Worm (Caenorhabditis elegans) whole organism, midembryonic: Measurements from ENCODE around the gene col-10.

Source experiments
- T22C8.4 ChIP-seq: fragments of 200-800 bp; sonication (Bioruptor generic); IDR thresholded peaks from 2 replicates; pipeline ENCODE4 v1.3.6; 2022; ENCODE audit warnings: missing genetic modification characterization, missing compliant biosample characterization
- cog-1 ChIP-seq: sonication (generic microtip); optimal IDR thresholded peaks from 2 replicates; lab custom pipeline; 2016; ENCODE audit warnings: missing genetic modification characterization, missing compliant biosample characterization
- flt-1 ChIP-seq: fragments of 200-800 bp; sonication (Bioruptor generic); IDR thresholded peaks from 2 replicates; pipeline ENCODE4 v1.3.6; 2022; ENCODE audit warnings: missing genetic modification characterization, missing compliant biosample characterization
- klf-2 ChIP-seq: fragments of 200-800 bp; sonication (Bioruptor generic); conservative IDR thresholded peaks from 2 replicates; pipeline ENCODE4 v1.3.6; 2022; ENCODE audit warnings: missing genetic modification reagents, missing genetic modification characterization, missing compliant biosample characterization
- med-1 ChIP-seq: sonication (generic microtip); optimal IDR thresholded peaks from 2 replicates; lab custom pipeline; 2017; ENCODE audit warnings: missing genetic modification characterization, mild to moderate bottlenecking, missing compliant biosample characterization, antibody characterized with exemption, missing genetic modification reagents; ENCODE audit not compliant: insufficient read depth
- ref-1 ChIP-seq: fragments of 200-800 bp; sonication (Bioruptor generic); conservative IDR thresholded peaks from 2 replicates; pipeline ENCODE4 v1.3.6; 2022; ENCODE audit warnings: missing genetic modification reagents, missing genetic modification characterization, missing compliant biosample characterization
- tab-1 ChIP-seq: fragments of 200-800 bp; sonication (Bioruptor generic); IDR thresholded peaks from 2 replicates; pipeline ENCODE4 v1.3.6; 2022; ENCODE audit warnings: missing genetic modification characterization, missing compliant biosample characterization
- ztf-23 ChIP-seq: fragments of 200-800 bp; sonication (Bioruptor generic); IDR thresholded peaks from 2 replicates; pipeline ENCODE4 v1.3.6; 2022; ENCODE audit warnings: missing genetic modification reagents, missing genetic modification characterization, missing compliant biosample characterization
- ztf-29 ChIP-seq: fragments of 200-800 bp; sonication (Bioruptor generic); IDR thresholded peaks from 2 replicates; pipeline ENCODE4 v1.3.6; 2022; ENCODE audit warnings: missing genetic modification reagents, missing genetic modification characterization, missing compliant biosample characterization

col-10 gene

ce11 chrV:9130766-9131165, 34.3 kb downstream of the col-10 start, which contains the start of gene F21C10.19:
F21C10.19 (plus strand) TSS chrV:9131066.
- no peak for TF ChIP-seq klf-2 (GFP tag; lab: Robert Waterston, UW)
- no peak for TF ChIP-seq med-1 (GFP tag; lab: Kevin White, UChicago)

ce11 chrV:9128562-9128961, 36.5 kb downstream of the col-10 start:
- no peak for TF ChIP-seq ref-1
- no peak for TF ChIP-seq med-1 (GFP tag; lab: Kevin White, UChicago)
- TF ChIP-seq T22C8.4 (GFP tag; lab: Robert Waterston, UW), result no peak
- TF ChIP-seq tab-1 (GFP tag; lab: Robert Waterston, UW), result no peak
- TF ChIP-seq ztf-23, result no peak
- no peak for TF ChIP-seq cog-1 (tag; lab: Kevin White, UChicago)
- no peak for TF ChIP-seq klf-2 (GFP tag; lab: Robert Waterston, UW)
- TF ChIP-seq flt-1 (GFP tag; lab: Robert Waterston, UW), result no peak
- TF ChIP-seq ztf-29 (GFP tag; lab: Robert Waterston, UW), result no peak

- TF ChIP-seq ztf-23, result no peak
- no peak for TF ChIP-seq flt-1 (GFP tag; lab: Robert Waterston, UW)
- no peak for TF ChIP-seq ref-1
- TF ChIP-seq T22C8.4 (GFP tag; lab: Robert Waterston, UW), result no peak
- no peak for TF ChIP-seq tab-1 (GFP tag; lab: Robert Waterston, UW)
- TF ChIP-seq klf-2 (GFP tag; lab: Robert Waterston, UW), result no peak
- TF ChIP-seq cog-1 (tag; lab: Kevin White, UChicago), result no peak
- TF ChIP-seq ztf-29 (GFP tag; lab: Robert Waterston, UW), result no peak
- TF ChIP-seq med-1 (GFP tag; lab: Kevin White, UChicago), result no peak
These were observed 37.3 kb downstream of the col-10 start, which contains the start of gene F21C10.3 for ce11 chrV:9127773-9128172. F21C10.3 (plus strand) TSS chrV:9128073.

- no peak for TF ChIP-seq ref-1
- TF ChIP-seq klf-2 (GFP tag; lab: Robert Waterston, UW), result no peak
- no peak for TF ChIP-seq cog-1 (tag; lab: Kevin White, UChicago)
- TF ChIP-seq ztf-23, result no peak
- TF ChIP-seq tab-1 (GFP tag; lab: Robert Waterston, UW), result no peak
These were observed 38.8 kb downstream of the col-10 start, which contains the start of gene F21C10.4 for ce11 chrV:9126316-9126715. F21C10.4 (plus strand) TSS chrV:9126616.

ce11 chrV:9125345-9125744, 39.8 kb downstream of the col-10 start, which contains the start of gene F21C10.5:
F21C10.5 (plus strand) TSS chrV:9125645.
- TF ChIP-seq flt-1 (GFP tag; lab: Robert Waterston, UW) (no peak), ztf-23 (no peak), cog-1 (tag; lab: Kevin White, UChicago) (no peak), tab-1 (GFP tag; lab: Robert Waterston, UW) (no peak), ref-1 (no peak), med-1 (GFP tag; lab: Kevin White, UChicago) (no peak), klf-2 (GFP tag; lab: Robert Waterston, UW) (no peak), ztf-29 (GFP tag; lab: Robert Waterston, UW) (no peak), T22C8.4 (GFP tag; lab: Robert Waterston, UW) (no peak)

ce11 chrV:9124180-9124579, 40.9 kb downstream of the col-10 start, which contains the start of gene F21C10.6:
F21C10.6 (plus strand) TSS chrV:9124480.
- TF ChIP-seq ztf-29 (GFP tag; lab: Robert Waterston, UW) (no peak), flt-1 (GFP tag; lab: Robert Waterston, UW) (no peak), ztf-23 (no peak), klf-2 (GFP tag; lab: Robert Waterston, UW) (no peak), ref-1 (no peak), tab-1 (GFP tag; lab: Robert Waterston, UW) (no peak), cog-1 (tag; lab: Kevin White, UChicago) (no peak), med-1 (GFP tag; lab: Kevin White, UChicago) (no peak), T22C8.4 (GFP tag; lab: Robert Waterston, UW) (no peak)

- TF ChIP-seq med-1 (GFP tag; lab: Kevin White, UChicago) (no peak), T22C8.4 (GFP tag; lab: Robert Waterston, UW) (no peak), cog-1 (tag; lab: Kevin White, UChicago) (no peak), ztf-29 (GFP tag; lab: Robert Waterston, UW) (no peak), flt-1 (GFP tag; lab: Robert Waterston, UW) (no peak), klf-2 (GFP tag; lab: Robert Waterston, UW) (no peak), tab-1 (GFP tag; lab: Robert Waterston, UW) (no peak), ref-1 (no peak), ztf-23 (no peak)
These were observed 41.9 kb downstream of the col-10 start, which contains the start of gene F21C10.11 for ce11 chrV:9123186-9123585. F21C10.11 (plus strand) TSS chrV:9123486.

- TF ChIP-seq ztf-29 (GFP tag; lab: Robert Waterston, UW) (no peak), flt-1 (GFP tag; lab: Robert Waterston, UW) (no peak), T22C8.4 (GFP tag; lab: Robert Waterston, UW) (no peak)
These were observed 43.1 kb downstream of the col-10 start, which contains the start of gene F21C10.13 for ce11 chrV:9122004-9122403. F21C10.13 (plus strand) TSS chrV:9122304.
